Worm (Caenorhabditis elegans) whole organism, L3 larva: Measurements from ENCODE around the gene nhr-56.

ENCODE experiments used
- R02D3.7 ChIP-seq: fragments of 150-350 bp; optimal IDR thresholded peaks from 2 replicates; lab custom pipeline; 2014; ENCODE audit warnings: missing biosample characterization, missing genetic modification characterization
- aly-2 ChIP-seq: fragments of 150-350 bp; optimal IDR thresholded peaks from 2 replicates; lab custom pipeline; 2014; ENCODE audit warnings: missing biosample characterization, missing genetic modification characterization
- ceh-16 ChIP-seq: sonication (generic microtip); optimal IDR thresholded peaks from 2 replicates; lab custom pipeline; 2017; ENCODE audit warnings: missing biosample characterization, missing genetic modification characterization
- ceh-28 ChIP-seq: fragments of 150-350 bp; optimal IDR thresholded peaks from 2 replicates; lab custom pipeline; 2014; ENCODE audit warnings: missing biosample characterization, missing genetic modification reagents, missing genetic modification characterization
- ceh-82 ChIP-seq: fragments of 150-350 bp; optimal IDR thresholded peaks from 2 replicates; lab custom pipeline; 2014; ENCODE audit warnings: missing biosample characterization, missing genetic modification characterization
- egl-27 ChIP-seq: sonication (generic microtip); optimal IDR thresholded peaks from 4 replicates; lab custom pipeline; 2017; ENCODE audit warnings: missing biosample characterization, missing genetic modification reagents, missing genetic modification characterization
- elt-1 ChIP-seq: fragments of 150-350 bp; optimal IDR thresholded peaks from 2 replicates; lab custom pipeline; 2014; ENCODE audit warnings: missing biosample characterization, missing genetic modification characterization
- elt-2 ChIP-seq: sonication (generic microtip); optimal IDR thresholded peaks from 2 replicates; lab custom pipeline; 2016; ENCODE audit warnings: missing genetic modification reagents, mild to moderate bottlenecking, missing genetic modification characterization, missing compliant biosample characterization
- elt-3 ChIP-seq, 3 experiments: fragments of 150-350 bp in 1 of 3; sonication (generic microtip) in 2 of 3; optimal IDR thresholded peaks; 2 replicates in 2 of 3; 4 replicates in 1 of 3; lab custom pipeline; 2014 to 2017; ENCODE audit warnings: missing biosample characterization in 3 of 3, missing genetic modification characterization in 3 of 3
- fkh-10 ChIP-seq: sonication (generic microtip); optimal IDR thresholded peaks from 2 replicates; lab custom pipeline; 2017; ENCODE audit warnings: missing biosample characterization, missing genetic modification reagents, missing genetic modification characterization
- fkh-2 ChIP-seq: fragments of 150-350 bp; optimal IDR thresholded peaks from 2 replicates; lab custom pipeline; 2014; ENCODE audit warnings: missing biosample characterization, missing genetic modification reagents, missing genetic modification characterization
- fos-1 ChIP-seq: fragments of 150-350 bp; optimal IDR thresholded peaks from 2 replicates; lab custom pipeline; 2014; ENCODE audit warnings: missing biosample characterization, missing genetic modification characterization
- hmg-11 ChIP-seq: sonication (generic microtip); optimal IDR thresholded peaks from 2 replicates; lab custom pipeline; 2016; ENCODE audit warnings: missing genetic modification characterization, missing compliant biosample characterization
- jun-1 ChIP-seq: fragments of 150-350 bp; optimal IDR thresholded peaks from 2 replicates; lab custom pipeline; 2014; ENCODE audit warnings: missing biosample characterization, missing genetic modification reagents, missing genetic modification characterization
- lin-15B ChIP-seq: fragments of 150-350 bp; optimal IDR thresholded peaks from 2 replicates; lab custom pipeline; 2014; ENCODE audit warnings: missing biosample characterization, missing genetic modification characterization
- lin-39 ChIP-seq: fragments of 150-350 bp; optimal IDR thresholded peaks from 2 replicates; lab custom pipeline; 2018; ENCODE audit warnings: missing biosample characterization, missing genetic modification reagents, missing genetic modification characterization
- lsy-12 ChIP-seq: sonication (generic microtip); optimal IDR thresholded peaks from 2 replicates; lab custom pipeline; 2016; ENCODE audit warnings: mild to moderate bottlenecking, missing genetic modification characterization, missing compliant biosample characterization
- mdl-1 ChIP-seq: fragments of 150-350 bp; optimal IDR thresholded peaks from 2 replicates; lab custom pipeline; 2014; ENCODE audit warnings: missing biosample characterization, missing genetic modification characterization
- mml-1 ChIP-seq: fragments of 150-350 bp; sonication (generic microtip); optimal IDR thresholded peaks from 3 replicates; lab custom pipeline; 2014; ENCODE audit warnings: missing biosample characterization, missing genetic modification characterization
- nfya-1 ChIP-seq: sonication (generic microtip); optimal IDR thresholded peaks from 2 replicates; lab custom pipeline; 2017; ENCODE audit warnings: missing genetic modification characterization, mild to moderate bottlenecking, missing compliant biosample characterization, antibody characterized with exemption, moderate library complexity; ENCODE audit not compliant: insufficient read depth
- nhr-11 ChIP-seq: fragments of 150-350 bp; optimal IDR thresholded peaks from 2 replicates; lab custom pipeline; 2014; ENCODE audit warnings: missing biosample characterization, missing genetic modification characterization
- nhr-12 ChIP-seq: fragments of 150-350 bp; optimal IDR thresholded peaks from 2 replicates; lab custom pipeline; 2014; ENCODE audit warnings: missing biosample characterization, missing genetic modification characterization
- nhr-23 ChIP-seq: fragments of 150-350 bp; optimal IDR thresholded peaks from 2 replicates; lab custom pipeline; 2014; ENCODE audit warnings: missing biosample characterization, missing genetic modification reagents, missing genetic modification characterization
- nhr-237 ChIP-seq: fragments of 150-350 bp; optimal IDR thresholded peaks from 2 replicates; lab custom pipeline; 2014; ENCODE audit warnings: missing biosample characterization, missing genetic modification characterization
- nhr-25 ChIP-seq: sonication (generic microtip); optimal IDR thresholded peaks from 2 replicates; lab custom pipeline; 2017; ENCODE audit warnings: missing biosample characterization, missing genetic modification characterization
- nhr-28 ChIP-seq: fragments of 150-350 bp; optimal IDR thresholded peaks from 2 replicates; lab custom pipeline; 2014; ENCODE audit warnings: missing biosample characterization, missing genetic modification characterization
- nhr-43 ChIP-seq: sonication (generic microtip); optimal IDR thresholded peaks from 2 replicates; lab custom pipeline; 2016; ENCODE audit warnings: mild to moderate bottlenecking, missing genetic modification characterization, missing compliant biosample characterization; ENCODE audit not compliant: poor library complexity, severe bottlenecking
- nhr-67 ChIP-seq: fragments of 150-350 bp; optimal IDR thresholded peaks from 2 replicates; lab custom pipeline; 2014; ENCODE audit warnings: missing biosample characterization, missing genetic modification characterization
- nhr-76 ChIP-seq: fragments of 150-350 bp; sonication (generic microtip); optimal IDR thresholded peaks from 5 replicates; lab custom pipeline; 2014; ENCODE audit warnings: missing biosample characterization, missing genetic modification characterization
- nhr-77 ChIP-seq: fragments of 150-350 bp; optimal IDR thresholded peaks from 2 replicates; lab custom pipeline; 2014; ENCODE audit warnings: missing biosample characterization, missing genetic modification characterization
- pha-4 ChIP-seq: fragments of 150-350 bp; optimal IDR thresholded peaks from 2 replicates; lab custom pipeline; 2014; ENCODE audit warnings: missing biosample characterization, missing genetic modification reagents, missing genetic modification characterization
- pqm-1 ChIP-seq: fragments of 150-350 bp; optimal IDR thresholded peaks from 2 replicates; lab custom pipeline; 2017; ENCODE audit warnings: missing biosample characterization, missing genetic modification characterization, inconsistent platforms
- skn-1 ChIP-seq: fragments of 150-350 bp; optimal IDR thresholded peaks from 2 replicates; lab custom pipeline; 2014; ENCODE audit warnings: missing biosample characterization, missing genetic modification characterization
- snpc-4 ChIP-seq: fragments of 150-350 bp; optimal IDR thresholded peaks from 2 replicates; lab custom pipeline; 2014; ENCODE audit warnings: missing biosample characterization, missing genetic modification characterization
- tbx-2 ChIP-seq: sonication (generic microtip); optimal IDR thresholded peaks from 2 replicates; lab custom pipeline; 2016; ENCODE audit warnings: mild to moderate bottlenecking, missing genetic modification characterization, missing compliant biosample characterization
- unc-62 ChIP-seq: fragments of 150-350 bp; sonication (generic microtip); optimal IDR thresholded peaks from 4 replicates; lab custom pipeline; 2014; ENCODE audit warnings: missing biosample characterization, missing genetic modification reagents, missing genetic modification characterization
- zag-1 ChIP-seq: fragments of 150-350 bp; optimal IDR thresholded peaks from 2 replicates; lab custom pipeline; 2014; ENCODE audit warnings: missing biosample characterization, missing genetic modification characterization
- ztf-11 ChIP-seq: fragments of 150-350 bp; optimal IDR thresholded peaks from 2 replicates; lab custom pipeline; 2014; ENCODE audit warnings: missing biosample characterization, missing genetic modification characterization
- ztf-4 ChIP-seq: fragments of 150-350 bp; optimal IDR thresholded peaks from 2 replicates; lab custom pipeline; 2014; ENCODE audit warnings: missing biosample characterization, missing genetic modification characterization

The nhr-56 gene

ce11 chrV:2192117-2192516 is 26.7 kb upstream of the nhr-56 start, which contains the start of gene nhr-13:
Gene nhr-13, plus strand, starts transcription at chrV:2192485.
- TF ChIP-seq pha-4 (tag; lab: Kevin White, UChicago), result peak; percentile 9
- no peak for TF ChIP-seq lin-15B (tag; lab: Kevin White, UChicago)
- TF ChIP-seq skn-1 (tag; lab: Kevin White, UChicago), result peak; percentile 14
- peak; percentile 42 for TF ChIP-seq elt-2 (tag; lab: Kevin White, UChicago)
- peak; percentile 30 for TF ChIP-seq hmg-11
- TF ChIP-seq nhr-76, result no peak
- TF ChIP-seq nfya-1 (tag; lab: Kevin White, UChicago), result peak; percentile 4

- no peak for TF ChIP-seq hmg-11
- TF ChIP-seq fkh-10 (GFP tag; lab: Kevin White, UChicago), result no peak
- TF ChIP-seq R02D3.7 (tag; lab: Kevin White, UChicago), result no peak
- no peak for TF ChIP-seq lsy-12 (tag; lab: Kevin White, UChicago)
- TF ChIP-seq ztf-4 (tag; lab: Kevin White, UChicago), result no peak
- no peak for TF ChIP-seq nhr-43 (tag; lab: Kevin White, UChicago)
- TF ChIP-seq pqm-1, result no peak
- no peak for TF ChIP-seq aly-2 (tag; lab: Kevin White, UChicago)
- no peak for TF ChIP-seq ceh-16 (tag; lab: Kevin White, UChicago)
- TF ChIP-seq nhr-237 (tag; lab: Kevin White, UChicago), result no peak
- no peak for TF ChIP-seq fkh-2 (tag; lab: Kevin White, UChicago)
- no peak for TF ChIP-seq fos-1 (tag; lab: Kevin White, UChicago)
- TF ChIP-seq skn-1 (tag; lab: Kevin White, UChicago), result no peak
- no peak for TF ChIP-seq mdl-1 (tag; lab: Kevin White, UChicago)
- no peak for TF ChIP-seq nhr-12 (tag; lab: Kevin White, UChicago)
Observed at ce11 chrV:2199594-2199993, 19.2 kb upstream of the nhr-56 start.

ce11 chrV:2200402-2200801 is 18.4 kb upstream of the nhr-56 start:
- TF ChIP-seq hmg-11, result no peak
- no peak for TF ChIP-seq ztf-4 (tag; lab: Kevin White, UChicago)
- TF ChIP-seq nhr-23 (tag; lab: Kevin White, UChicago), result no peak
- no peak for TF ChIP-seq jun-1 (tag; lab: Kevin White, UChicago)
- no peak for TF ChIP-seq pha-4 (tag; lab: Kevin White, UChicago)
- no peak for TF ChIP-seq nhr-237 (tag; lab: Kevin White, UChicago)
- TF ChIP-seq ceh-28, result no peak
- no peak for TF ChIP-seq pqm-1
- TF ChIP-seq elt-3 (tag; optimal IDR thresholded peaks at IDR 0.05; lab: Kevin White, UChicago), result no peak
- TF ChIP-seq nhr-11, result no peak
- TF ChIP-seq, all 47 proteins: peak for 0

ce11 chrV:2201240-2201639 is 17.6 kb upstream of the nhr-56 start, which contains the start of gene cyp-32B1:
Gene cyp-32B1, minus strand, starts transcription at chrV:2201415.
- TF ChIP-seq egl-27 (no peak), pqm-1 (peak; percentile 70), elt-2 (tag; lab: Kevin White, UChicago) (peak; percentile 65), elt-1 (tag; lab: Kevin White, UChicago) (no peak), nhr-76 (no peak), unc-62 (GFP tag; lab: Kevin White, UChicago) (no peak), nhr-12 (tag; lab: Kevin White, UChicago) (no peak), ztf-4 (tag; lab: Kevin White, UChicago) (no peak), ztf-11 (tag; lab: Kevin White, UChicago) (no peak), fos-1 (tag; lab: Kevin White, UChicago) (no peak), pha-4 (tag; lab: Kevin White, UChicago) (peak; percentile 61), nhr-77 (tag; lab: Kevin White, UChicago) (no peak), nhr-67 (tag; lab: Kevin White, UChicago) (no peak), nhr-28 (tag; lab: Kevin White, UChicago) (no peak), skn-1 (tag; lab: Kevin White, UChicago) (no peak), nhr-25 (tag; lab: Kevin White, UChicago) (no peak), fkh-10 (GFP tag; lab: Kevin White, UChicago) (no peak)

ce11 chrV:2204080-2204479 is 14.7 kb upstream of the nhr-56 start, which contains the start of gene cyp-33C12:
Gene cyp-33C12, minus strand, starts transcription at chrV:2204400.
- no peak for TF ChIP-seq snpc-4 (tag; lab: Kevin White, UChicago)
- no peak for TF ChIP-seq nhr-25 (tag; lab: Kevin White, UChicago)
- no peak for TF ChIP-seq mml-1
- TF ChIP-seq nhr-11, result no peak
- no peak for TF ChIP-seq nhr-23 (tag; lab: Kevin White, UChicago)
- TF ChIP-seq pha-4 (tag; lab: Kevin White, UChicago), result no peak
- TF ChIP-seq fos-1 (tag; lab: Kevin White, UChicago), result no peak
- no peak for TF ChIP-seq lin-39 (tag; lab: Kevin White, UChicago)
- TF ChIP-seq jun-1 (tag; lab: Kevin White, UChicago), result no peak
- TF ChIP-seq egl-27, result no peak
- no peak for TF ChIP-seq lsy-12 (tag; lab: Kevin White, UChicago)
- no peak for TF ChIP-seq ztf-11 (tag; lab: Kevin White, UChicago)
- no peak for TF ChIP-seq ceh-82
- no peak for TF ChIP-seq zag-1 (tag; lab: Kevin White, UChicago)
- TF ChIP-seq hmg-11, result no peak
- TF ChIP-seq fkh-10 (GFP tag; lab: Kevin White, UChicago), result no peak
- no peak for TF ChIP-seq tbx-2
- TF ChIP-seq, all 47 proteins: peak for 0
